Worm (Caenorhabditis elegans) whole organism, young adult: ENCODE data around the gene ugt-51.

Experiments
- C17E4.6 ChIP-seq: fragments of 200-800 bp; sonication (Bioruptor generic); IDR thresholded peaks from 2 replicates; pipeline ENCODE4 v1.3.6; 2022; ENCODE audit warnings: missing genetic modification reagents, missing genetic modification characterization, missing compliant biosample characterization
- F37B4.10 ChIP-seq: fragments of 200-800 bp; sonication (Bioruptor generic); IDR thresholded peaks from 2 replicates; pipeline ENCODE4 v1.3.6; 2022; ENCODE audit warnings: missing genetic modification characterization, missing compliant biosample characterization
- T07F8.4 ChIP-seq: sonication (generic microtip); optimal IDR thresholded peaks from 2 replicates; lab custom pipeline; 2016; ENCODE audit warnings: mild to moderate bottlenecking, missing genetic modification characterization, moderate library complexity, missing compliant biosample characterization
- T26A5.8 ChIP-seq: sonication (generic microtip); optimal IDR thresholded peaks from 2 replicates; lab custom pipeline; 2016; ENCODE audit warnings: missing genetic modification characterization, missing compliant biosample characterization
- Y67H2A.10 ChIP-seq: fragments of 200-800 bp; sonication (Bioruptor generic); conservative IDR thresholded peaks from 2 replicates; pipeline ENCODE4 v1.3.6; 2022; ENCODE audit warnings: missing genetic modification reagents, missing genetic modification characterization, missing compliant biosample characterization
- ZK185.1 ChIP-seq: sonication (generic microtip); optimal IDR thresholded peaks from 2 replicates; lab custom pipeline; 2016; ENCODE audit warnings: mild to moderate bottlenecking, missing genetic modification characterization, missing compliant biosample characterization; ENCODE audit not compliant: poor library complexity, severe bottlenecking
- akir-1 ChIP-seq: fragments of 200-800 bp; sonication (Bioruptor generic); optimal IDR thresholded peaks from 2 replicates; lab custom pipeline; 2018; ENCODE audit warnings: mild to moderate bottlenecking, missing genetic modification characterization, moderate library complexity, missing compliant biosample characterization
- aptf-3 ChIP-seq: fragments of 200-800 bp; sonication (Bioruptor generic); IDR thresholded peaks from 2 replicates; pipeline ENCODE4 v1.3.6; 2022; ENCODE audit warnings: missing genetic modification characterization, missing compliant biosample characterization
- attf-3 ChIP-seq: fragments of 200-800 bp; sonication (Bioruptor generic); conservative IDR thresholded peaks from 2 replicates; pipeline ENCODE4 v1.3.6; 2022; ENCODE audit warnings: missing genetic modification reagents, missing genetic modification characterization, missing compliant biosample characterization
- ccch-3 ChIP-seq: fragments of 200-800 bp; sonication (Bioruptor generic); optimal IDR thresholded peaks from 2 replicates; lab custom pipeline; 2018; ENCODE audit warnings: mild to moderate bottlenecking, missing genetic modification characterization, missing compliant biosample characterization
- ceh-100 ChIP-seq: fragments of 200-800 bp; sonication (Bioruptor generic); IDR thresholded peaks from 2 replicates; pipeline ENCODE4 v1.3.6; 2022; ENCODE audit warnings: missing genetic modification reagents, missing genetic modification characterization, missing compliant biosample characterization
- die-1 ChIP-seq: sonication (generic microtip); optimal IDR thresholded peaks from 2 replicates; lab custom pipeline; 2016; ENCODE audit warnings: missing genotype, mild to moderate bottlenecking, missing genetic modification characterization, missing compliant biosample characterization
- egl-18 ChIP-seq: fragments of 200-800 bp; sonication (Bioruptor generic); IDR thresholded peaks from 2 replicates; pipeline ENCODE4 v1.3.6; 2022; ENCODE audit warnings: missing genetic modification reagents, missing genetic modification characterization, missing compliant biosample characterization
- egl-44 ChIP-seq: fragments of 200-800 bp; sonication (Bioruptor generic); IDR thresholded peaks from 2 replicates; pipeline ENCODE4 v1.3.6; 2022; ENCODE audit warnings: missing genetic modification reagents, missing genetic modification characterization, missing compliant biosample characterization
- egrh-3 ChIP-seq: fragments of 200-800 bp; sonication (Bioruptor generic); IDR thresholded peaks from 2 replicates; pipeline ENCODE4 v1.3.6; 2022; ENCODE audit warnings: missing genetic modification reagents, missing genetic modification characterization, missing compliant biosample characterization
- him-1 ChIP-seq: sonication (generic microtip); optimal IDR thresholded peaks from 2 replicates; lab custom pipeline; 2016; ENCODE audit warnings: missing genotype, missing genetic modification reagents, missing genetic modification characterization, missing compliant biosample characterization
- hmg-20 ChIP-seq: fragments of 200-800 bp; sonication (Bioruptor generic); IDR thresholded peaks from 2 replicates; pipeline ENCODE4 v1.3.6; 2022; ENCODE audit warnings: missing genetic modification reagents, missing genetic modification characterization, missing compliant biosample characterization
- lin-54 ChIP-seq: fragments of 200-800 bp; sonication (Bioruptor generic); optimal IDR thresholded peaks from 2 replicates; lab custom pipeline; 2018; ENCODE audit warnings: mild to moderate bottlenecking, missing genetic modification characterization, missing compliant biosample characterization
- lir-1 ChIP-seq: fragments of 200-800 bp; sonication (Bioruptor generic); conservative IDR thresholded peaks from 2 replicates; pipeline ENCODE4 v1.3.6; 2022; ENCODE audit warnings: missing genetic modification reagents, missing genetic modification characterization, missing compliant biosample characterization
- lsy-27 ChIP-seq: sonication (generic microtip); optimal IDR thresholded peaks from 2 replicates; lab custom pipeline; 2017; ENCODE audit warnings: missing genetic modification characterization, mild to moderate bottlenecking, missing compliant biosample characterization, antibody characterized with exemption, missing genotype, borderline replicate concordance; ENCODE audit not compliant: insufficient read depth
- madf-10 ChIP-seq: sonication (generic microtip); optimal IDR thresholded peaks from 2 replicates; lab custom pipeline; 2016; ENCODE audit warnings: mild to moderate bottlenecking, missing genetic modification characterization, missing compliant biosample characterization
- madf-8 ChIP-seq: fragments of 200-800 bp; sonication (Bioruptor generic); conservative IDR thresholded peaks from 2 replicates; pipeline ENCODE4 v1.3.6; 2022; ENCODE audit warnings: missing genetic modification reagents, missing genetic modification characterization, missing compliant biosample characterization
- mel-28 ChIP-seq: sonication (generic microtip); optimal IDR thresholded peaks from 2 replicates; lab custom pipeline; 2016; ENCODE audit warnings: borderline replicate concordance, mild to moderate bottlenecking, missing genetic modification characterization, missing compliant biosample characterization
- nfya-1 ChIP-seq: sonication (generic microtip); optimal IDR thresholded peaks from 2 replicates; lab custom pipeline; 2017; ENCODE audit warnings: antibody characterized with exemption, missing compliant biosample characterization, missing genetic modification characterization, borderline replicate concordance; ENCODE audit not compliant: insufficient read depth
- nhr-80 ChIP-seq: sonication (generic microtip); optimal IDR thresholded peaks from 2 replicates; lab custom pipeline; 2016; ENCODE audit warnings: missing genetic modification characterization, missing compliant biosample characterization
- repo-1 ChIP-seq: sonication (generic microtip); optimal IDR thresholded peaks from 2 replicates; lab custom pipeline; 2017; ENCODE audit warnings: mild to moderate bottlenecking, missing genetic modification characterization, missing compliant biosample characterization
- snpc-4 ChIP-seq, 5 experiments: fragments of 150-350 bp in 1 of 5; sonication (generic microtip) in 4 of 5; optimal IDR thresholded peaks; 2 replicates each; lab custom pipeline; 2014 to 2018; ENCODE audit warnings: missing genetic modification characterization in 5 of 5, missing biosample characterization in 3 of 5, antibody characterized with exemption in 2 of 5, mild to moderate bottlenecking in 2 of 5, missing compliant biosample characterization in 2 of 5, missing genotype in 2 of 5, moderate library complexity in 2 of 5, missing genetic modification reagents in 1 of 5
- sptf-2 ChIP-seq: fragments of 200-800 bp; sonication (Bioruptor generic); optimal IDR thresholded peaks from 2 replicates; lab custom pipeline; 2018; ENCODE audit warnings: mild to moderate bottlenecking, missing genetic modification characterization, missing compliant biosample characterization
- zfh-2 ChIP-seq: fragments of 200-800 bp; sonication (Bioruptor generic); conservative IDR thresholded peaks from 2 replicates; pipeline ENCODE4 v1.3.6; 2022; ENCODE audit warnings: missing genetic modification reagents, missing genetic modification characterization, missing compliant biosample characterization

The ugt-51 gene

DNA sequence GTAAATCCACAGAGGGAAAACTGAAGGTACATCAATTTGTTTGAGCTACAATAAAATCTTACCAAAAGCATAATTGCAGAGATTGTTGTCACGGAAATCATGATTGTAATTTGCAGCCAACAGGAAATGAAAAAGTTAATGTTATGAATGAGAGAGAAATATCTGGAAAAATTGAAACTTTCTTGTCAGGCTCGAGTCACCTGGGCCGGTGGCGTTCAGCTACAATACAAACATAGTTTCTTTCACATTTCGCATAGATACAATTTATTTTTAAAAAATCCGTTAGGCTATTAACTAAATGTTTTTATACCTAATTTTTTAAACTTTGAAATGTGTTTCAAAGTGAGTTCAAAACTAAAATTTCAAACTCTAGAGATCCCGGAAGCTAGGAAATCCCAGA lies 19.4 kb downstream of the ugt-51 start, which contains the start of gene srx-39:
Gene srx-39 (minus strand): TSS at position 101 of the 400 bp plus-strand sequence.
- TF ChIP-seq him-1 (tag; lab: Kevin White, UChicago) (no peak), ceh-100 (no peak), akir-1 (GFP tag; lab: Kevin White, UChicago) (no peak), snpc-4 (GFP tag; optimal IDR thresholded peaks at IDR 0.05; lab: Kevin White, UChicago) (no peak), snpc-4 (tag; optimal IDR thresholded peaks at IDR 0.05; lab: Kevin White, UChicago) (no peak), madf-10 (tag; lab: Kevin White, UChicago) (no peak)

DNA sequence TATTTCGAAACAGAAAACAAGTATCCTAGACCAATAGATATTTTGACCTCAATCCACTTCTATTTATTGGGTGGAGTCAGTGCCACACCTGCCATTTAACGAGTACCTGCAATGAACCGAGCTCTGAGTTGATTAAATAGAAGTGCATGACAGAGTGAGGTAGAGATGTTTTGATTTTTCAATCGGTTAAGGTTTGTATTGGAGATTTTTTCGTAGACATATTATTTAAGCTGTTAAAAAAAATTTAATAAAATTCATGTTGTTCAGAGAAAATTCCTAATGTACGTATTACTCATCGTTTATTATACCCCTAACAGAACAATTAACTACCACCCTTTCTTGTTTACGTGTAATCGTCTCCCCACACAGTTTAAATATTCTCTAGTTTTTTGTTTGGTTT lies 21.6 kb downstream of the ugt-51 start, which contains the start of gene srx-38:
Gene srx-38 (minus strand): TSS at position 101 of the 400 bp plus-strand sequence.
- no peak for TF ChIP-seq nhr-80
- no peak for TF ChIP-seq lin-54 (GFP tag; lab: Kevin White, UChicago)
- no peak for TF ChIP-seq T26A5.8 (tag; lab: Kevin White, UChicago)

ce11 chrV:5150880-5151279 lies 26.2 kb downstream of the ugt-51 start, which contains the start of gene srh-130:
srh-130 (plus strand) TSS chrV:5151180.
- no peak for TF ChIP-seq sptf-2 (GFP tag; lab: Kevin White, UChicago)
- TF ChIP-seq egl-18 (GFP tag; lab: Robert Waterston, UW) = no peak
- TF ChIP-seq Y67H2A.10 (GFP tag; lab: Robert Waterston, UW) = no peak
- no peak for TF ChIP-seq lsy-27
- no peak for TF ChIP-seq zfh-2 (GFP tag; lab: Robert Waterston, UW)
- no peak for TF ChIP-seq T07F8.4 (tag; lab: Kevin White, UChicago)
- TF ChIP-seq F37B4.10 (GFP tag; lab: Robert Waterston, UW) = no peak
- no peak for TF ChIP-seq aptf-3
- no peak for TF ChIP-seq mel-28
- TF ChIP-seq ccch-3 (GFP tag; lab: Kevin White, UChicago) = no peak
- TF ChIP-seq lir-1 (GFP tag; lab: Robert Waterston, UW) = no peak

DNA sequence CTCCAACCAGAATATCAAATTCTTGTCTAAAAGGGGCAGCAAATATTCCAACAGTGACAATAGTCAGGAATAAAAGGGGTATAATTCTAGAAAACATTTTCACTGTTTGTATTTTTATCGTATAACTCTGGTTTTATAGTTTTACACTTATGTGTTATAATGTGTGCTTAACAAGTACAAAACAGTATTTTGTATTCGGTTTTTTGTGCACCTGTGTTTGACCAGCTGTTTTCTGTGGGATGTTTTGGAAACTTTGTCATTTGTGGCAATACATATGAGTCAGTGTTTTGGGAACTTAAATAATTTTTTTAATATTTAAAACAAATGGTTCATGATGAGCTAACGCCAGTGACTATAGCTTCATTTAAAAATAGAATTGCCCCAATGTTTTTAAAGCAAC lies 30.7 kb downstream of the ugt-51 start, which contains the start of gene F14F9.6:
Gene F14F9.6 (minus strand): TSS at position 101 of the 400 bp plus-strand sequence.
- TF ChIP-seq nfya-1 (no peak), die-1 (no peak), repo-1 (tag; lab: Kevin White, UChicago) (no peak), mel-28 (no peak)
- TF ChIP-seq, all 124 proteins: peak for 0

DNA sequence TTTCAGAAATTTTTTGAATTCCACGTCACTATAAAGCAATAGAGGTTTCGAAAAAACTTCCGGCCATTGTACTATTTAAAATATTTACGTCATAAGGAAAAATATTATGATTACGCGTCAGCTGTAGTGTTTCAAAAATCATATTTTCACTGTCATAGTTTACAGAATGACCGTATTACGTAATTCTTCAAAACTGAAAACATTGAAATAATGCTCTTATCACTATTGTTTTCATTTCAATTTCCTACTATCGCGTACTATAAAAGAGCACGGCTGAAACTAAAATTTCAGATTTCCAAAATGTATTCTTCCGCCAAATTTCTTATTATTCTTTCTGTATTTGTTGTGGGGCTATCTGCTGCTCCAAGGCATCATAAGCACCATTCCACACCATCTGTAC lies 32.6 kb downstream of the ugt-51 start, which contains the start of gene F14F9.2:
Gene F14F9.2 (plus strand): TSS at position 301 of the 400 bp plus-strand sequence.
- TF ChIP-seq madf-8 (GFP tag; lab: Robert Waterston, UW) (no peak), die-1 (no peak), C17E4.6 (GFP tag; lab: Robert Waterston, UW) (no peak), egrh-3 (no peak), ZK185.1 (tag; lab: Kevin White, UChicago) (no peak), hmg-20 (GFP tag; lab: Robert Waterston, UW) (no peak)

- TF ChIP-seq attf-3 (GFP tag; lab: Robert Waterston, UW) = no peak
- no peak for TF ChIP-seq egl-44 (GFP tag; lab: Robert Waterston, UW)
These were observed 33.3 kb downstream of the ugt-51 start, which contains the start of gene srh-129 for ce11 chrV:5143785-5144184. srh-129 (minus strand) TSS chrV:5143885.
